In the genomic region with DNA sequence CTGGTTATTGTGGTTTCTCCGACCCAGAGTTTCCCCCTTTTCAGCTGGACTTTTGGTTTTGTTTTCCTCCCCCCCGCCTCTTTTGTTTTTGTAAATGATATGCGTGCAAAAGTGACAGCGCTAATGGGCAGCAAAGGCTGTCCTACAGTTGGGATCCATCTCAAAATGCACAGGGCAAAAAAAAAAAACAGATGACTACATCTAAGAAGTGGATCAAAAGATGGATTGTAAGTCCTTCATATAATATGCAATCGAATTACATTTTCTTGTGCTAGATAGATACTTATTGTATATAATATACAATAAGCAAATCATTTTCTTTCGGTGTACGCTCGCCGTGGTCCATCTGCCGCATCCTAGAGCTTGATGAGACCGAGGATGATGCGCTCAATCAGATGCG, we compare ENCODE assay signal across 1 fruit fly cellular context.
A peak's percentile ranks its signal among the peaks of the same experiment; 100 is the strongest.
TF ChIP-seq lines count a peak whose summit lies in the region.

No protein-coding gene starts in this region.

TF ChIP-seq in whole organism, prepupa, 60 proteins besides CTCF, POLR2A, EP300 and RAD21 (continued from another document):
- TF ChIP-seq CG3919 (GFP tag; optimal IDR thresholded peaks at IDR 0.05; lab: Kevin White, UChicago) = peak; percentile 66
- TF ChIP-seq CG7368 (GFP tag; optimal IDR thresholded peaks at IDR 0.05; lab: Kevin White, UChicago) = peak; percentile 66
- peak; percentile 39 for TF ChIP-seq Hr4 (GFP tag; optimal IDR thresholded peaks at IDR 0.05; lab: Kevin White, UChicago)
- TF ChIP-seq achi (GFP tag; optimal IDR thresholded peaks at IDR 0.05; lab: Kevin White, UChicago) = peak; percentile 61
- TF ChIP-seq CG11902 (GFP tag; optimal IDR thresholded peaks at IDR 0.05; lab: Kevin White, UChicago) = peak; percentile 27
- TF ChIP-seq esn (GFP tag; optimal IDR thresholded peaks at IDR 0.05; lab: Kevin White, UChicago) = peak; percentile 12
- TF ChIP-seq CG11294 (GFP tag; IDR thresholded peaks at IDR 0.05; lab: Robert Waterston, UW) = no peak
- no peak for TF ChIP-seq vri (GFP tag; optimal IDR thresholded peaks at IDR 0.05; lab: Kevin White, UChicago)
- TF ChIP-seq Hr39 (GFP tag; optimal IDR thresholded peaks at IDR 0.05; lab: Kevin White, UChicago) = no peak
- no peak for TF ChIP-seq fkh (GFP tag; optimal IDR thresholded peaks at IDR 0.05; lab: Kevin White, UChicago)
- TF ChIP-seq CG3032 (tag; optimal IDR thresholded peaks at IDR 0.05; lab: Kevin White, UChicago) = peak; percentile 59
- TF ChIP-seq CG10631 (GFP tag; optimal IDR thresholded peaks at IDR 0.05; lab: Kevin White, UChicago) = peak; percentile 66
- TF ChIP-seq topi (GFP tag; optimal IDR thresholded peaks at IDR 0.05; lab: Kevin White, UChicago) = peak; percentile 58
- TF ChIP-seq Sox102F (GFP tag; optimal IDR thresholded peaks at IDR 0.05; lab: Kevin White, UChicago) = no peak
- no peak for TF ChIP-seq Gug (GFP tag; IDR thresholded peaks at IDR 0.05; lab: Robert Waterston, UW)
- TF ChIP-seq CG8632 (GFP tag; optimal IDR thresholded peaks at IDR 0.05; lab: Kevin White, UChicago) = peak; percentile 76
- TF ChIP-seq Eip93F (GFP tag; optimal IDR thresholded peaks at IDR 0.05; lab: Kevin White, UChicago) = no peak
- TF ChIP-seq acj6 (GFP tag; optimal IDR thresholded peaks at IDR 0.05; lab: Kevin White, UChicago) = peak; percentile 52
- TF ChIP-seq fd59A (GFP tag; optimal IDR thresholded peaks at IDR 0.05; lab: Kevin White, UChicago) = peak; percentile 52
